Fruit fly (Drosophila melanogaster) Kc167 (cell line): ENCODE measurements around the gene CG10341.

Experiments used
- Sin3A ChIP-seq: fragments of >200 bp; optimal IDR thresholded peaks from 2 replicates; lab custom pipeline; 2018; ENCODE audit warnings: missing external identifiers
- h ChIP-seq: fragments of >200 bp; optimal IDR thresholded peaks from 3 replicates; lab custom pipeline; 2018; ENCODE audit warnings: missing external identifiers
- psq ChIP-seq: fragments of >200 bp; optimal IDR thresholded peaks from 2 replicates; lab custom pipeline; 2017; ENCODE audit warnings: missing external identifiers
- ttk ChIP-seq: sonication (Bioruptor generic); optimal IDR thresholded peaks from 2 replicates; lab custom pipeline; 2017; ENCODE audit warnings: missing external identifiers

DNA sequence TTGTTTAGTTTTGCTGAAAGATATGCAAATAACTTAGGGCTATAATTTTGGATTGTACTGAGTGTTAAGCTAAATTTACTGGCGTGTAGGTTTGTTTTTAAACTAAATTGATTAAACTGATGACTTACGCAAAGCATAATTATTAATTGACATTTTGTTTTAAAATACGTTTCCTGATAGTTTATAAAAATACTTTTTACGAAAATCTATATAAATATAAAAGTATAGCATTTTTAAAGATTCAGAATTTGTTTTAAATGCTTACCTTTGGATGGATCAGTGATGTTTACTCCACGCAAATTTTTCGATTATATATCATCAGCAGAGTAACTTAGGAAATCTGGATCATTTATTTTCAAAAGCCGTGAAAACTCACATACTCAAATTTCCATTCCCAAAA is 41.5 kb downstream of the CG10341 start, which contains the start of the genes CG42752 and CG15167:
- TF ChIP-seq ttk, result no peak
- no peak for TF ChIP-seq h (lab: Kevin White, UChicago)
- no peak for TF ChIP-seq psq (lab: Kevin White, UChicago)
- TF ChIP-seq Sin3A, result no peak
